Worm (Caenorhabditis elegans) whole organism, L4 larva: Measurements from ENCODE around the gene C54D10.3.

ENCODE experiments used
- D1046.2 ChIP-seq: fragments of 200-800 bp; sonication (Bioruptor generic); IDR thresholded peaks from 2 replicates; pipeline ENCODE4 v1.3.6; 2022; ENCODE audit warnings: missing genetic modification characterization, missing compliant biosample characterization
- F10B5.3 ChIP-seq: sonication (generic microtip); optimal IDR thresholded peaks from 2 replicates; lab custom pipeline; 2016; ENCODE audit warnings: mild to moderate bottlenecking, missing genetic modification characterization, missing compliant biosample characterization
- F26F4.8 ChIP-seq: fragments of 200-800 bp; sonication (Bioruptor generic); conservative IDR thresholded peaks from 2 replicates; pipeline ENCODE4 v1.3.6; 2022; ENCODE audit warnings: missing genetic modification characterization, missing compliant biosample characterization
- F44E2.7 ChIP-seq: fragments of 200-800 bp; sonication (Bioruptor generic); IDR thresholded peaks from 2 replicates; pipeline ENCODE4 v2.1.2; 2022; ENCODE audit warnings: missing genetic modification characterization, missing compliant biosample characterization
- Y105C5A.15 ChIP-seq: fragments of 200-800 bp; sonication (Bioruptor generic); IDR thresholded peaks from 2 replicates; pipeline ENCODE4 v1.3.6; 2022; ENCODE audit warnings: missing genetic modification characterization, missing compliant biosample characterization
- Y5F2A.4 ChIP-seq: fragments of 200-800 bp; sonication (Bioruptor generic); optimal IDR thresholded peaks from 2 replicates; lab custom pipeline; 2018; ENCODE audit warnings: mild to moderate bottlenecking, missing genetic modification characterization, missing compliant biosample characterization
- Y75B8A.6 ChIP-seq: fragments of 200-800 bp; sonication (Bioruptor generic); IDR thresholded peaks from 2 replicates; pipeline ENCODE4 v1.3.6; 2022; ENCODE audit warnings: missing genetic modification reagents, missing genetic modification characterization, missing compliant biosample characterization
- ceh-28 ChIP-seq: fragments of 150-350 bp; optimal IDR thresholded peaks from 2 replicates; lab custom pipeline; 2014; ENCODE audit warnings: missing biosample characterization, missing genetic modification reagents, missing genetic modification characterization
- ceh-62 ChIP-seq: sonication (generic microtip); optimal IDR thresholded peaks from 2 replicates; lab custom pipeline; 2017; ENCODE audit warnings: missing biosample characterization, missing genetic modification characterization
- ctbp-1 ChIP-seq: fragments of 200-800 bp; sonication (Bioruptor generic); IDR thresholded peaks from 2 replicates; pipeline ENCODE4 v1.3.6; 2022; ENCODE audit warnings: missing genetic modification reagents, missing genetic modification characterization, missing compliant biosample characterization
- daf-16 ChIP-seq, 3 experiments: sonication (generic microtip); optimal IDR thresholded peaks; 2 replicates each; lab custom pipeline; 2016 to 2017; ENCODE audit warnings: missing genetic modification characterization in 3 of 3, missing genetic modification reagents in 3 of 3, mild to moderate bottlenecking in 2 of 3, missing compliant biosample characterization in 2 of 3, missing biosample characterization in 1 of 3, moderate library complexity in 1 of 3
- daf-8 ChIP-seq: fragments of 200-800 bp; sonication (Bioruptor generic); IDR thresholded peaks from 2 replicates; pipeline ENCODE4 v1.3.6; 2022; ENCODE audit warnings: missing genetic modification characterization, missing compliant biosample characterization
- dmd-8 ChIP-seq: fragments of 200-800 bp; sonication (Bioruptor generic); IDR thresholded peaks from 2 replicates; pipeline ENCODE4 v1.3.6; 2022; ENCODE audit warnings: missing genetic modification characterization, missing compliant biosample characterization
- dmd-9 ChIP-seq: fragments of 200-800 bp; sonication (Bioruptor generic); IDR thresholded peaks from 2 replicates; pipeline ENCODE4 v1.3.6; 2022; ENCODE audit warnings: missing genetic modification reagents, missing genetic modification characterization, missing compliant biosample characterization
- duxl-1 ChIP-seq: sonication (generic microtip); optimal IDR thresholded peaks from 2 replicates; lab custom pipeline; 2016; ENCODE audit warnings: mild to moderate bottlenecking, missing genetic modification characterization, moderate library complexity, missing compliant biosample characterization; ENCODE audit not compliant: poor library complexity
- hif-1 ChIP-seq, 2 experiments: sonication (generic microtip); optimal IDR thresholded peaks; 2 replicates each; lab custom pipeline; 2016 to 2017; ENCODE audit warnings: missing compliant biosample characterization in 2 of 2, missing genetic modification characterization in 2 of 2, missing genetic modification reagents in 2 of 2, missing genotype in 2 of 2, mild to moderate bottlenecking in 1 of 2
- jun-1 ChIP-seq: fragments of 150-350 bp; optimal IDR thresholded peaks from 2 replicates; lab custom pipeline; 2014; ENCODE audit warnings: missing biosample characterization, missing genetic modification reagents, missing genetic modification characterization
- lin-15B ChIP-seq: fragments of 150-350 bp; sonication (generic microtip); optimal IDR thresholded peaks from 3 replicates; lab custom pipeline; 2014; ENCODE audit warnings: missing biosample characterization, missing genetic modification characterization
- lin-39 ChIP-seq: fragments of 150-350 bp; optimal IDR thresholded peaks from 2 replicates; lab custom pipeline; 2014; ENCODE audit warnings: missing biosample characterization, missing genetic modification reagents, missing genetic modification characterization
- lir-3 ChIP-seq: sonication (generic microtip); optimal IDR thresholded peaks from 2 replicates; lab custom pipeline; 2016; ENCODE audit warnings: mild to moderate bottlenecking, missing genetic modification characterization, missing compliant biosample characterization
- lsy-2 ChIP-seq, 2 experiments: fragments of 150-350 bp in 1 of 2; sonication (generic microtip) in 1 of 2; optimal IDR thresholded peaks; 2 replicates each; lab custom pipeline; 2014 to 2017; ENCODE audit warnings: missing biosample characterization in 2 of 2, missing genetic modification characterization in 2 of 2
- mdl-1 ChIP-seq, 2 experiments: fragments of 150-350 bp in 1 of 2; sonication (generic microtip) in 1 of 2; optimal IDR thresholded peaks; 2 replicates each; lab custom pipeline; 2014 to 2017; ENCODE audit warnings: missing biosample characterization in 2 of 2, missing genetic modification characterization in 2 of 2
- mep-1 ChIP-seq: fragments of 150-350 bp; sonication (generic microtip); optimal IDR thresholded peaks from 3 replicates; lab custom pipeline; 2014; ENCODE audit warnings: missing biosample characterization, missing genetic modification characterization
- mxl-3 ChIP-seq: fragments of 200-800 bp; sonication (Bioruptor generic); optimal IDR thresholded peaks from 2 replicates; lab custom pipeline; 2018; ENCODE audit warnings: mild to moderate bottlenecking, missing genetic modification characterization, missing compliant biosample characterization
- nhr-111 ChIP-seq: fragments of 200-800 bp; sonication (Bioruptor generic); optimal IDR thresholded peaks from 2 replicates; lab custom pipeline; 2018; ENCODE audit warnings: mild to moderate bottlenecking, missing genetic modification characterization, missing compliant biosample characterization
- nhr-25 ChIP-seq: sonication (generic microtip); optimal IDR thresholded peaks from 2 replicates; lab custom pipeline; 2017; ENCODE audit warnings: missing genetic modification characterization, mild to moderate bottlenecking, missing compliant biosample characterization, antibody characterized with exemption, moderate library complexity, borderline replicate concordance; ENCODE audit not compliant: insufficient read depth
- nhr-28 ChIP-seq: fragments of 150-350 bp; optimal IDR thresholded peaks from 2 replicates; lab custom pipeline; 2014; ENCODE audit warnings: missing biosample characterization, missing genetic modification characterization
- nhr-41 ChIP-seq: fragments of 200-800 bp; sonication (Bioruptor generic); IDR thresholded peaks from 2 replicates; pipeline ENCODE4 v1.3.6; 2022; ENCODE audit warnings: missing genetic modification reagents, missing genetic modification characterization, missing compliant biosample characterization
- nhr-48 ChIP-seq: sonication (generic microtip); optimal IDR thresholded peaks from 2 replicates; lab custom pipeline; 2016; ENCODE audit warnings: mild to moderate bottlenecking, missing genetic modification characterization, missing compliant biosample characterization
- pqm-1 ChIP-seq: sonication (generic microtip); optimal IDR thresholded peaks from 2 replicates; lab custom pipeline; 2017; ENCODE audit warnings: missing biosample characterization, missing genetic modification characterization
- spr-1 ChIP-seq: sonication (generic microtip); optimal IDR thresholded peaks from 2 replicates; lab custom pipeline; 2016; ENCODE audit warnings: mild to moderate bottlenecking, missing genetic modification characterization, missing compliant biosample characterization
- unc-130 ChIP-seq: sonication (generic microtip); optimal IDR thresholded peaks from 2 replicates; lab custom pipeline; 2016; ENCODE audit warnings: missing genetic modification reagents, missing genetic modification characterization, missing compliant biosample characterization
- unc-39 ChIP-seq: sonication (generic microtip); optimal IDR thresholded peaks from 2 replicates; lab custom pipeline; 2017; ENCODE audit warnings: missing biosample characterization, missing genetic modification characterization
- unc-62 ChIP-seq, 3 experiments: fragments of 150-350 bp in 1 of 3; sonication (generic microtip); optimal IDR thresholded peaks in 2 of 3; peaks in 1 of 3; 1 replicate in 1 of 3; 2 replicates in 2 of 3; lab custom pipeline; 2014 to 2017; ENCODE audit warnings: missing biosample characterization in 3 of 3, missing genetic modification characterization in 3 of 3, missing genetic modification reagents in 3 of 3, missing genotype in 1 of 3
- vab-7 ChIP-seq: fragments of 200-800 bp; sonication (Bioruptor generic); IDR thresholded peaks from 2 replicates; pipeline ENCODE4 v1.3.6; 2022; ENCODE audit warnings: missing genetic modification reagents, missing genetic modification characterization, missing compliant biosample characterization
- zfp-2 ChIP-seq: sonication (generic microtip); optimal IDR thresholded peaks from 2 replicates; lab custom pipeline; 2016; ENCODE audit warnings: mild to moderate bottlenecking, missing genetic modification characterization, missing compliant biosample characterization
- zip-11 ChIP-seq: fragments of 200-800 bp; sonication (Bioruptor generic); IDR thresholded peaks from 2 replicates; pipeline ENCODE4 v1.3.6; 2022; ENCODE audit warnings: missing genetic modification characterization, missing compliant biosample characterization
- ztf-11 ChIP-seq: fragments of 150-350 bp; optimal IDR thresholded peaks from 2 replicates; lab custom pipeline; 2014; ENCODE audit warnings: missing biosample characterization, missing genetic modification characterization
- ztf-7 ChIP-seq: fragments of 150-350 bp; optimal IDR thresholded peaks from 2 replicates; lab custom pipeline; 2014; ENCODE audit warnings: missing biosample characterization, missing genetic modification characterization

Gene C54D10.3

DNA sequence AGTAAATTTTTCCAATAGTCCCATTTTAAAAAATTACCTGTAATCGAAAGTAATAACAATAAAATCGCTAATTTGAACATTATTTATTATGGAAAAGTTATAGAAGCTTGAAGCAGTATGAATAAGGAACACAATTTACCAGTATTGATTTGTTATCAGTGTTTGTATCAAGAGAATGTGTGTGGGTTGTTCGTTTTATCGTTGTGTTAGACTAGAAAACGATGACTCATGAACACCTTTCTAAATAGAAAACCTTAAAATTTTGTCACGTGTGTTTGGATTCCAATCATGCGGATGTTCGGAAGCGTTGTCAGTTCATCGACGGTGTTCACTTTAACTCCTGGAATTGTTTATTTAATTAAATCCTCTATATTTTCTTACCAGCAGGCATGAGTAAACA is 13.7 kb downstream of the C54D10.3 start, which contains the start of gene C54D10.13 (continued):
- TF ChIP-seq ctbp-1 = no peak
- TF ChIP-seq mdl-1 (tag; optimal IDR thresholded peaks at IDR 0.05; lab: Kevin White, UChicago) = no peak
- TF ChIP-seq nhr-28 (tag; lab: Kevin White, UChicago) = peak; percentile 86
- TF ChIP-seq vab-7 (GFP tag; lab: Robert Waterston, UW) = no peak
- TF ChIP-seq daf-16 (GFP tag; optimal IDR thresholded peaks at IDR 0.05; lab: Kevin White, UChicago) = no peak
- TF ChIP-seq daf-16 (tag; optimal IDR thresholded peaks at IDR 0.05; lab: Kevin White, UChicago) = peak; percentile 33
- no peak for TF ChIP-seq F44E2.7 (GFP tag; lab: Robert Waterston, UW)
- TF ChIP-seq daf-8 = no peak

ce11 chrV:12433105-12433504 is 14.7 kb downstream of the C54D10.3 start:
- peak in 1 of 2 experiments; percentile 94 for TF ChIP-seq unc-62 (GFP tag; optimal IDR thresholded peaks at IDR 0.05 in 1 of 2; lab: Kevin White, UChicago)
- TF ChIP-seq unc-62 (tag; optimal IDR thresholded peaks at IDR 0.05; lab: Kevin White, UChicago) = no peak
- no peak for TF ChIP-seq F10B5.3 (tag; lab: Kevin White, UChicago)

DNA sequence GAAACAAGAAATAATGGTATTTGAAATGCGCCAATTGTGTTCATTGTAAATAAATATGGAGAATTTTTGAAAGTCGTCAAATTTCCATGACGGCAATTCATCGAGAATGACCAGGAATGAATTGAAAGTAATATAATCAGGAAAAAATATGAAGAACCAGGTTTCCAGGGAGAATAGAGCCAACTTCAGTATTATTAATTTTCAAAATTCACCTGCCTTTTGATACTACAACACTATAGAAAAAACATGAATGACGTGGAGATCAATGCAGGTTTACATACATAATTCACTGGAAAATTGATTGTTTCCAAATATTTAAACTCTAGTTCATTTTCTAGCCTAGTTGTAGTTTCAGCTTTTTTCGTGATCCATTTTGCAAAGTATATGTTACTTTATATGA is 15.3 kb downstream of the C54D10.3 start, which contains the start of gene srh-25:
Gene srh-25, minus strand, starts transcription at position 101 of the 400 bp plus-strand sequence.
- no peak for TF ChIP-seq unc-39 (tag; lab: Kevin White, UChicago)
- TF ChIP-seq ceh-28 = no peak
- no peak for TF ChIP-seq Y105C5A.15 (GFP tag; lab: Robert Waterston, UW)
- TF ChIP-seq ztf-7 (tag; lab: Kevin White, UChicago) = no peak
- TF ChIP-seq, all 104 proteins: peak for 0

- TF ChIP-seq hif-1 (tag; optimal IDR thresholded peaks at IDR 0.05; lab: Kevin White, UChicago) (no peak), jun-1 (tag; lab: Kevin White, UChicago) (no peak), Y75B8A.6 (GFP tag; lab: Robert Waterston, UW) (no peak), unc-130 (no peak), Y5F2A.4 (GFP tag; lab: Kevin White, UChicago) (no peak), nhr-48 (tag; lab: Kevin White, UChicago) (no peak), zfp-2 (tag; lab: Kevin White, UChicago) (no peak), ztf-7 (tag; lab: Kevin White, UChicago) (no peak), dmd-9 (GFP tag; lab: Robert Waterston, UW) (no peak), lsy-2 (tag; optimal IDR thresholded peaks at IDR 0.05; lab: Kevin White, UChicago) (no peak), duxl-1 (tag; lab: Kevin White, UChicago) (no peak), mep-1 (no peak), lin-39 (tag; lab: Kevin White, UChicago) (no peak)
Observed at ce11 chrV:12441420-12441819, 23.0 kb downstream of the C54D10.3 start, which contains the start of gene pals-37. Gene pals-37 (minus strand): TSS chrV:12441520.

- TF ChIP-seq mxl-3 (no peak), nhr-111 (GFP tag; lab: Kevin White, UChicago) (no peak), pqm-1 (tag; lab: Kevin White, UChicago) (peak; percentile 21), nhr-41 (GFP tag; lab: Robert Waterston, UW) (no peak), daf-16 (GFP tag; optimal IDR thresholded peaks at IDR 0.05; lab: Kevin White, UChicago) (no peak), daf-16 (tag; optimal IDR thresholded peaks at IDR 0.05; lab: Kevin White, UChicago) (peak; percentile 64)
Observed at ce11 chrV:12443754-12444153, 25.4 kb downstream of the C54D10.3 start, which contains the start of gene pals-39. Gene pals-39 (minus strand): TSS chrV:12443854.

- no peak for TF ChIP-seq mdl-1 (tag; optimal IDR thresholded peaks at IDR 0.05; lab: Kevin White, UChicago)
- no peak for TF ChIP-seq nhr-25 (tag; lab: Kevin White, UChicago)
- TF ChIP-seq ztf-11 = no peak
- no peak for TF ChIP-seq Y75B8A.6 (GFP tag; lab: Robert Waterston, UW)
- no peak for TF ChIP-seq zip-11
- TF ChIP-seq lin-15B (tag; lab: Kevin White, UChicago) = no peak
- no peak for TF ChIP-seq D1046.2
- TF ChIP-seq pqm-1 (tag; lab: Kevin White, UChicago) = no peak
- TF ChIP-seq Y5F2A.4 (GFP tag; lab: Kevin White, UChicago) = no peak
- no peak for TF ChIP-seq unc-62 (GFP tag; optimal IDR thresholded peaks at IDR 0.05 in 1 of 2; lab: Kevin White, UChicago)
- no peak for TF ChIP-seq unc-62 (tag; optimal IDR thresholded peaks at IDR 0.05; lab: Kevin White, UChicago)
- no peak for TF ChIP-seq nhr-48 (tag; lab: Kevin White, UChicago)
- no peak for TF ChIP-seq ctbp-1
- no peak for TF ChIP-seq F26F4.8
- TF ChIP-seq lir-3 (tag; lab: Kevin White, UChicago) = no peak
- no peak for TF ChIP-seq spr-1 (tag; lab: Kevin White, UChicago)
- no peak for TF ChIP-seq dmd-8 (GFP tag; lab: Robert Waterston, UW)
- TF ChIP-seq ceh-62 (tag; lab: Kevin White, UChicago) = no peak
- TF ChIP-seq unc-39 (tag; lab: Kevin White, UChicago) = no peak
- TF ChIP-seq mxl-3 = no peak
Observed at ce11 chrV:12446895-12447294, 28.5 kb downstream of the C54D10.3 start, which contains the start of the genes pals-38 and C54D10.9. Gene pals-38 (minus strand): TSS chrV:12446995. Gene C54D10.9 (plus strand): TSS chrV:12447153.
